Worm (Caenorhabditis elegans) whole organism, early embryonic: ENCODE data around the gene C49F5.5.

ENCODE experiments used
- ama-1 ChIP-seq: fragments of 150-350 bp; optimal IDR thresholded peaks from 2 replicates; lab custom pipeline; 2014
- ceh-36 ChIP-seq: sonication (generic microtip); optimal IDR thresholded peaks from 2 replicates; lab custom pipeline; 2016; ENCODE audit warnings: missing genetic modification characterization, inconsistent platforms, missing compliant biosample characterization
- hmbx-1 ChIP-seq: sonication (generic microtip); optimal IDR thresholded peaks from 2 replicates; lab custom pipeline; 2016; ENCODE audit warnings: mild to moderate bottlenecking, missing genetic modification characterization, missing compliant biosample characterization

DNA sequence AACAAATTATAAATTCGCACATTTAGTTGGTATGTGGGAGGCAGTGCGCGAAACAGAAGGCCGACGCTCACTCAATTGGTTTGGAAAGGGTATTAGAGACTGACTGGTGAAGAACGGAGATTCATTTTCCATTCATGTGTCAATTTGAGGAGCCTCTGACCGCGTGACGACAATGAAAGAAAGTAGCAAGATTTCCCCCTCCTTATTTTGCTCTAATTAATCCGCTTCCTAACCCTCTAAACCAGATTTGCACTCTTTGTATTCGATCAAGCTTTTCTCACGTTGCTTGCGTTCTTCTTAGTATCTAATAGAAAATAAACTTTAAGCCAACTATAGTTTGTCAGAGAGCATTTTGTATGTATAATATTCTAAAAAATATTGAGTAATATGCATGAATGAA, 50.1 kb downstream of the C49F5.5 start:
- no peak for TF ChIP-seq ama-1 (lab: Kevin White, UChicago)
- no peak for TF ChIP-seq ceh-36
- TF ChIP-seq hmbx-1 (tag; lab: Kevin White, UChicago): no peak
